Worm (Caenorhabditis elegans) whole organism, mixed stage, embryonic: ENCODE data around the gene mdmh-35.
A peak's percentile ranks its signal among the peaks of the same experiment; 100 is the strongest.

Source experiments
- M03D4.4 ChIP-seq: sonication (generic microtip); optimal IDR thresholded peaks from 2 replicates; lab custom pipeline; 2017; ENCODE audit warnings: mild to moderate bottlenecking, missing genetic modification characterization, missing compliant biosample characterization
- blmp-1 ChIP-seq: fragments of 150-350 bp; optimal IDR thresholded peaks from 2 replicates; lab custom pipeline; 2014; ENCODE audit warnings: missing biosample characterization, missing genetic modification characterization
- ceh-39 ChIP-seq: fragments of 150-350 bp; optimal IDR thresholded peaks from 2 replicates; lab custom pipeline; 2014; ENCODE audit warnings: missing biosample characterization, missing genetic modification characterization
- ceh-43 ChIP-seq: fragments of 200-800 bp; sonication (Bioruptor generic); optimal IDR thresholded peaks from 2 replicates; lab custom pipeline; 2018; ENCODE audit warnings: mild to moderate bottlenecking, missing genetic modification characterization, moderate library complexity, missing compliant biosample characterization
- ceh-83 ChIP-seq: fragments of 200-800 bp; sonication (Bioruptor generic); optimal IDR thresholded peaks from 2 replicates; lab custom pipeline; 2018; ENCODE audit warnings: mild to moderate bottlenecking, missing genetic modification characterization, missing compliant biosample characterization
- ces-1 ChIP-seq: fragments of 150-350 bp; optimal IDR thresholded peaks from 2 replicates; lab custom pipeline; 2014; ENCODE audit warnings: missing biosample characterization, missing genetic modification reagents, missing genetic modification characterization
- cnd-1 ChIP-seq: fragments of 200-800 bp; sonication (Bioruptor generic); optimal IDR thresholded peaks from 2 replicates; lab custom pipeline; 2018; ENCODE audit warnings: mild to moderate bottlenecking, missing genetic modification characterization, missing compliant biosample characterization
- drap-1 ChIP-seq: fragments of 200-800 bp; sonication (Bioruptor generic); optimal IDR thresholded peaks from 3 replicates; lab custom pipeline; 2018; ENCODE audit warnings: mild to moderate bottlenecking, missing genetic modification characterization, missing compliant biosample characterization
- elt-1 ChIP-seq: sonication (generic microtip); optimal IDR thresholded peaks from 2 replicates; lab custom pipeline; 2017; ENCODE audit warnings: missing genetic modification characterization, mild to moderate bottlenecking, missing compliant biosample characterization, antibody characterized with exemption, moderate library complexity, borderline replicate concordance; ENCODE audit not compliant: insufficient read depth
- elt-3 ChIP-seq: fragments of 150-350 bp; optimal IDR thresholded peaks from 2 replicates; lab custom pipeline; 2014; ENCODE audit warnings: missing biosample characterization, missing genetic modification characterization
- flh-1 ChIP-seq: fragments of 200-800 bp; sonication (Bioruptor generic); optimal IDR thresholded peaks from 2 replicates; lab custom pipeline; 2018; ENCODE audit warnings: mild to moderate bottlenecking, missing genetic modification characterization, moderate library complexity, missing compliant biosample characterization
- hlh-1 ChIP-seq: fragments of 150-350 bp; optimal IDR thresholded peaks from 2 replicates; lab custom pipeline; 2014; ENCODE audit warnings: missing biosample characterization, missing genetic modification reagents, missing genetic modification characterization
- lin-32 ChIP-seq: fragments of 200-800 bp; sonication (Bioruptor generic); optimal IDR thresholded peaks from 2 replicates; lab custom pipeline; 2018; ENCODE audit warnings: mild to moderate bottlenecking, missing genetic modification characterization, missing compliant biosample characterization
- lsy-2 ChIP-seq: fragments of 150-350 bp; optimal IDR thresholded peaks from 2 replicates; lab custom pipeline; 2014; ENCODE audit warnings: missing biosample characterization, missing genetic modification characterization
- mep-1 ChIP-seq: fragments of 150-350 bp; optimal IDR thresholded peaks from 2 replicates; lab custom pipeline; 2017; ENCODE audit warnings: missing biosample characterization, missing genetic modification reagents, missing genetic modification characterization, inconsistent platforms
- mls-2 ChIP-seq: sonication (generic microtip); optimal IDR thresholded peaks from 2 replicates; lab custom pipeline; 2016; ENCODE audit warnings: mild to moderate bottlenecking, missing genetic modification characterization, moderate library complexity, missing compliant biosample characterization
- nhr-2 ChIP-seq: fragments of 150-350 bp; optimal IDR thresholded peaks from 2 replicates; lab custom pipeline; 2014; ENCODE audit warnings: missing biosample characterization, missing genetic modification characterization
- nhr-237 ChIP-seq: fragments of 150-350 bp; optimal IDR thresholded peaks from 2 replicates; lab custom pipeline; 2014; ENCODE audit warnings: missing biosample characterization, missing genetic modification characterization
- nhr-28 ChIP-seq: fragments of 150-350 bp; optimal IDR thresholded peaks from 2 replicates; lab custom pipeline; 2014; ENCODE audit warnings: missing biosample characterization, missing genetic modification characterization
- nhr-76 ChIP-seq: sonication (generic microtip); optimal IDR thresholded peaks from 2 replicates; lab custom pipeline; 2017; ENCODE audit warnings: missing biosample characterization, missing genetic modification characterization
- sem-2 ChIP-seq: fragments of 200-800 bp; sonication (Bioruptor generic); optimal IDR thresholded peaks from 2 replicates; lab custom pipeline; 2018; ENCODE audit warnings: mild to moderate bottlenecking, missing genetic modification characterization, missing compliant biosample characterization
- snpc-4 ChIP-seq: fragments of 150-350 bp; optimal IDR thresholded peaks from 2 replicates; lab custom pipeline; 2014; ENCODE audit warnings: missing biosample characterization, missing genetic modification characterization
- sptf-1 ChIP-seq: sonication (generic microtip); optimal IDR thresholded peaks from 2 replicates; lab custom pipeline; 2017; ENCODE audit warnings: mild to moderate bottlenecking, missing genetic modification characterization, moderate library complexity, missing compliant biosample characterization
- tbx-8 ChIP-seq: fragments of 200-800 bp; sonication (Bioruptor generic); optimal IDR thresholded peaks from 2 replicates; lab custom pipeline; 2018; ENCODE audit warnings: mild to moderate bottlenecking, missing genetic modification characterization, moderate library complexity, missing compliant biosample characterization
- unc-120 ChIP-seq: sonication (generic microtip); optimal IDR thresholded peaks from 2 replicates; lab custom pipeline; 2017; ENCODE audit warnings: missing genetic modification characterization, missing compliant biosample characterization; ENCODE audit not compliant: poor library complexity, severe bottlenecking
- unc-39 ChIP-seq: fragments of 150-350 bp; optimal IDR thresholded peaks from 2 replicates; lab custom pipeline; 2014; ENCODE audit warnings: missing biosample characterization, missing genetic modification characterization
- unc-62 ChIP-seq: fragments of 150-350 bp; optimal IDR thresholded peaks from 2 replicates; lab custom pipeline; 2014; ENCODE audit warnings: missing biosample characterization, missing genetic modification reagents, missing genetic modification characterization
- zip-8 ChIP-seq: fragments of 150-350 bp; optimal IDR thresholded peaks from 2 replicates; lab custom pipeline; 2014; ENCODE audit warnings: missing biosample characterization, missing genetic modification characterization
- ztf-11 ChIP-seq: fragments of 150-350 bp; optimal IDR thresholded peaks from 2 replicates; lab custom pipeline; 2014; ENCODE audit warnings: missing biosample characterization, missing genetic modification characterization

Gene mdmh-35

DNA sequence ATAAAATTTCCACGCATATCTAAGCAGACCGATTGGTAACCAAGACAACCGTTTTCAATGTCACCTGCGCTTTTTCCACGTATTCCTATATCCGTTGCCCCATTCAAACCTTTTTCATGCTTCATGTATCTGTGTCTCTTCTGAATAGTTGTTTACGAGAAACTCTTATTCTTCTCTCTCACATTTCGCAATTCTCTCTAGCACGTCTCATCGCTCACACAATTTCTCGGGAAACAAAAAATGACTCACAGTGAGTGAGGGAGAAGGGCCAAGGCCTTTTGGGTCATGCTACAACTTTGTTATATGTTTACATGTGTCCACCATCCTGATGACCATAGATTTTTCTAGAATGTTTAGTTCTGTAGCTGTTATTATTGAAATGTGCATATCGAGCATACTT is 31.8 kb upstream of the mdmh-35 start:
- TF ChIP-seq elt-1 (tag; lab: Kevin White, UChicago): no peak
- no peak for TF ChIP-seq nhr-237
- TF ChIP-seq ceh-43 (GFP tag; lab: Kevin White, UChicago): no peak
- no peak for TF ChIP-seq mep-1 (tag; lab: Kevin White, UChicago)
- no peak for TF ChIP-seq mls-2
- TF ChIP-seq ceh-83 (GFP tag; lab: Kevin White, UChicago): no peak
- TF ChIP-seq unc-39 (tag; lab: Kevin White, UChicago): no peak
- no peak for TF ChIP-seq nhr-28 (tag; lab: Kevin White, UChicago)
- TF ChIP-seq zip-8 (tag; lab: Kevin White, UChicago): no peak
- TF ChIP-seq snpc-4 (tag; lab: Kevin White, UChicago): no peak
- no peak for TF ChIP-seq nhr-2 (tag; lab: Kevin White, UChicago)
- TF ChIP-seq nhr-76: no peak
- TF ChIP-seq flh-1 (GFP tag; lab: Kevin White, UChicago): no peak
- no peak for TF ChIP-seq ztf-11
- TF ChIP-seq tbx-8 (GFP tag; lab: Kevin White, UChicago): no peak
- TF ChIP-seq sptf-1 (tag; lab: Kevin White, UChicago): no peak
- TF ChIP-seq, all 35 proteins: peak for 0

DNA sequence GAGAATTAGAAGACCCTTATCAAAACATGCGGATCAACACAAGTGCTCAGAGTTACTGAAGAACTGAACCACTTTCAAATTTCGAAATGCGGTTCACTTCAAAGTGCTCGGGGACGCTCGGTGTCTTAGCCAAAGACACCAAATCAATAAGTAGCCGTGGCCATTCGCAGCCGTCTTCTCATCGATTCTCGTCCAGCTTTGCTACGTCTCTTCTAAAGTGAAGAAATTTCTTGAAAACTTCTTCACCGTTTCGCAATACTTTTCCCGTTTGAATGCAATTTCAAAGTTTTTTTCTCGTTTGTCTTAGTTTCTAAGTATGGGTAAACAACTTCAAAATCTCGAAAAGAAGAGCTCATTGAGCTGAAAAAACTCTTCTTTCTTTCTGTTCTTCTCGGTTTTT is 29.4 kb upstream of the mdmh-35 start:
- TF ChIP-seq snpc-4 (tag; lab: Kevin White, UChicago) (no peak), ces-1 (GFP tag; lab: Kevin White, UChicago) (peak; percentile 65), unc-39 (tag; lab: Kevin White, UChicago) (no peak), nhr-28 (tag; lab: Kevin White, UChicago) (no peak), M03D4.4 (tag; lab: Kevin White, UChicago) (no peak), nhr-237 (no peak)
- TF ChIP-seq, all 35 proteins: peak for 1

DNA sequence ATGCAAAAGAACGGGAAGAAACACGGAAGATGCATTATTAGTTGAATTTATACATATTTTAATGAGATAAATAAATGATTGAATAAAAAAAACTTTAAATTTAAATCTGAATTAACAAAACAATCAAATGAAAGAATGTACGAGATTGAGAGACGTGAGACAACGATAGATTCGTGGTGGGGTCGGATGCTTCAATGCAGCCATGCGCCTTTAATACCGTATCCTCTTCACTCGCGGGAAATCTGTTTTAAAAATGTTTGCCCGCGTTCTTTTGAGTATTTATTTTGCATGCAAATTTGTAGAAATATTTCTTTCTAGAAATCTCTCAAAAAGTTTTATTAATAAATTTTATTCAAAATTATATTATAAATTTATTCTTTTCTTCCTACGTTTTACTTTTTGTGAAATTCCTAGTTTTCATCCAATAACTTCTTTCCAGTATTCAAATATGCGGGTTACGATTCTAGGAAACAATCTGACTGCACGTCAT is 24.9 kb upstream of the mdmh-35 start, which contains the start of gene perm-1:
Gene perm-1 (plus strand): TSS at position 440 of the 490 bp plus-strand sequence.
- TF ChIP-seq flh-1 (GFP tag; lab: Kevin White, UChicago): no peak
- TF ChIP-seq unc-62 (GFP tag; lab: Kevin White, UChicago): no peak
- TF ChIP-seq lsy-2: peak; percentile 32

DNA sequence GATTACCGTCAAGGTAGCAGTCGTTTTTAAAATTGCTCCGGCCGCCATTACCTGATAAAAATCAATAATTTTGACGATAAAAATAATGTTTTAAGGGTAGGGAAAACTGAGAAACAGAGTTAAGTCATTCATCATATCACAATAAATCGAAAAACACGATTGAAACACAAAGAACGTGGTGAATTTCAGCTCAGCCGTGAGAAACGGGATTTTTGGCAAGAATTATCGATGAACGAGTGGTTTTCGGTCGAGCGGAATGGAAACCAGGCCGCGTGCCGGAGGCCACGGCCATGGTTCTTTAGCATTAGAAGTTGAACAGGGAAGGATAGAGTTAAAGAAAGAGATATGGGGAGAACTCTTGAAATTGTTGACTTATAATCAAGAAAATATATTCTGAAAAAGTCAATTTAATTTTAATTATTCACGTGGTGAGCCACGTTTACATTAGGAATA is 23.8 kb upstream of the mdmh-35 start, which contains the start of the genes vha-4 and T01H3.5:
Gene vha-4 (minus strand): TSS at position 51 of the 453 bp plus-strand sequence.
Gene T01H3.5 (plus strand): TSS at position 351 of the 453 bp plus-strand sequence.
- TF ChIP-seq blmp-1 (tag; lab: Kevin White, UChicago) (no peak), elt-3 (tag; lab: Kevin White, UChicago) (no peak)

ce11 chrII:7877744-7878468 is 22.4 kb upstream of the mdmh-35 start, which contains the start of gene T01H3.2:
Gene T01H3.2 (minus strand): TSS chrII:7877994.
- TF ChIP-seq snpc-4 (tag; lab: Kevin White, UChicago) (no peak), ztf-11 (no peak), ceh-39 (tag; lab: Kevin White, UChicago) (no peak), cnd-1 (tag; lab: Kevin White, UChicago) (no peak), hlh-1 (tag; lab: Kevin White, UChicago) (no peak), zip-8 (tag; lab: Kevin White, UChicago) (no peak), drap-1 (GFP tag; lab: Kevin White, UChicago) (no peak), M03D4.4 (tag; lab: Kevin White, UChicago) (no peak), sem-2 (GFP tag; lab: Kevin White, UChicago) (no peak), mls-2 (no peak), nhr-28 (tag; lab: Kevin White, UChicago) (no peak), lin-32 (GFP tag; lab: Kevin White, UChicago) (no peak), tbx-8 (GFP tag; lab: Kevin White, UChicago) (no peak), nhr-2 (tag; lab: Kevin White, UChicago) (no peak), sptf-1 (tag; lab: Kevin White, UChicago) (no peak), unc-120 (tag; lab: Kevin White, UChicago) (no peak)
